Fruit fly (Drosophila melanogaster) whole organism, pupa: Measurements from ENCODE around the gene ND-75.

Source experiments
- CG10348 ChIP-seq: fragments of 200-800 bp; sonication (Bioruptor generic); IDR thresholded peaks from 2 replicates; pipeline ENCODE4 v1.3.6; 2022; ENCODE audit warnings: missing biosample characterization, missing genetic modification characterization
- CG12605 ChIP-seq: fragments of 200-800 bp; sonication (Bioruptor generic); IDR thresholded peaks from 2 replicates; pipeline ENCODE4 v1.3.6; 2022; ENCODE audit warnings: missing biosample characterization, missing genetic modification characterization
- CG13204 ChIP-seq: fragments of 200-800 bp; sonication (Bioruptor generic); optimal IDR thresholded peaks from 2 replicates; lab custom pipeline; 2018; ENCODE audit warnings: missing biosample characterization, mild to moderate bottlenecking, missing genetic modification characterization, moderate library complexity
- CG14655 ChIP-seq: fragments of 200-800 bp; sonication (Bioruptor generic); optimal IDR thresholded peaks from 3 replicates; lab custom pipeline; 2017; ENCODE audit warnings: mild to moderate bottlenecking, missing biosample characterization, missing genetic modification reagents, missing genetic modification characterization
- CG15710 ChIP-seq: fragments of 200-800 bp; sonication (Bioruptor generic); optimal IDR thresholded peaks from 2 replicates; lab custom pipeline; 2018; ENCODE audit warnings: missing biosample characterization, mild to moderate bottlenecking, missing genetic modification characterization, moderate library complexity
- CG17806 ChIP-seq: fragments of 200-800 bp; sonication (Bioruptor generic); optimal IDR thresholded peaks from 2 replicates; lab custom pipeline; 2018; ENCODE audit warnings: missing biosample characterization, mild to moderate bottlenecking, missing genetic modification characterization, moderate library complexity
- CG32121 ChIP-seq: fragments of 200-800 bp; sonication (Bioruptor generic); IDR thresholded peaks from 2 replicates; pipeline ENCODE4 v1.3.6; 2022; ENCODE audit warnings: missing biosample characterization, missing genetic modification characterization
- CG34367 ChIP-seq: fragments of 200-800 bp; sonication (Bioruptor generic); optimal IDR thresholded peaks from 2 replicates; lab custom pipeline; 2018; ENCODE audit warnings: missing biosample characterization, mild to moderate bottlenecking, missing genetic modification characterization
- CG4496 ChIP-seq: fragments of 200-800 bp; sonication (Bioruptor generic); IDR thresholded peaks from 3 replicates; pipeline ENCODE4 v1.3.6; 2022; ENCODE audit warnings: missing biosample characterization, missing genetic modification characterization
- CG8159 ChIP-seq: fragments of 200-800 bp; sonication (Bioruptor generic); optimal IDR thresholded peaks from 3 replicates; lab custom pipeline; 2018; ENCODE audit warnings: missing biosample characterization, mild to moderate bottlenecking, missing genetic modification characterization, moderate library complexity
- CG8301 ChIP-seq: fragments of 200-800 bp; sonication (Bioruptor generic); optimal IDR thresholded peaks from 2 replicates; lab custom pipeline; 2018; ENCODE audit warnings: missing biosample characterization, mild to moderate bottlenecking, missing genetic modification characterization
- CG9948 ChIP-seq: fragments of 200-800 bp; sonication (Bioruptor generic); optimal IDR thresholded peaks from 2 replicates; lab custom pipeline; 2018; ENCODE audit warnings: missing biosample characterization, mild to moderate bottlenecking, missing genetic modification characterization, moderate library complexity
- D1 ChIP-seq: fragments of 200-800 bp; sonication (Bioruptor generic); optimal IDR thresholded peaks from 2 replicates; lab custom pipeline; 2018; ENCODE audit warnings: missing biosample characterization, mild to moderate bottlenecking, missing genetic modification characterization, moderate library complexity
- EcR ChIP-seq: fragments of 200-800 bp; sonication (Bioruptor generic); optimal IDR thresholded peaks from 3 replicates; lab custom pipeline; 2019; ENCODE audit warnings: missing biosample characterization, missing genetic modification characterization, mild to moderate bottlenecking, moderate library complexity, missing genetic modification reagents
- Ets98B ChIP-seq: fragments of 200-800 bp; sonication (Bioruptor generic); IDR thresholded peaks from 2 replicates; pipeline ENCODE4 v1.3.6; 2022; ENCODE audit warnings: missing biosample characterization, missing genetic modification characterization
- Pif1A ChIP-seq: fragments of 200-800 bp; sonication (Bioruptor generic); optimal IDR thresholded peaks from 3 replicates; lab custom pipeline; 2016; ENCODE audit warnings: missing biosample characterization, missing genetic modification characterization
- Pif1B ChIP-seq: fragments of 200-800 bp; sonication (Bioruptor generic); optimal IDR thresholded peaks from 3 replicates; lab custom pipeline; 2016; ENCODE audit warnings: missing biosample characterization, missing genetic modification characterization
- Snoo ChIP-seq: fragments of 200-800 bp; sonication (Bioruptor generic); optimal IDR thresholded peaks from 3 replicates; lab custom pipeline; 2017; ENCODE audit warnings: missing biosample characterization, mild to moderate bottlenecking, missing genetic modification characterization, inconsistent platforms
- fd96Ca ChIP-seq: fragments of 200-800 bp; sonication (Bioruptor generic); IDR thresholded peaks from 3 replicates; pipeline ENCODE4 v1.3.6; 2022; ENCODE audit warnings: missing biosample characterization, missing genetic modification characterization
- gl ChIP-seq: fragments of 200-800 bp; sonication (Bioruptor generic); optimal IDR thresholded peaks from 2 replicates; lab custom pipeline; 2018; ENCODE audit warnings: missing biosample characterization, mild to moderate bottlenecking, missing genetic modification characterization
- rn ChIP-seq: fragments of 200-800 bp; sonication (Bioruptor generic); IDR thresholded peaks from 2 replicates; pipeline ENCODE4 v1.3.6; 2022; ENCODE audit warnings: missing biosample characterization, missing genetic modification characterization

ND-75 gene

DNA sequence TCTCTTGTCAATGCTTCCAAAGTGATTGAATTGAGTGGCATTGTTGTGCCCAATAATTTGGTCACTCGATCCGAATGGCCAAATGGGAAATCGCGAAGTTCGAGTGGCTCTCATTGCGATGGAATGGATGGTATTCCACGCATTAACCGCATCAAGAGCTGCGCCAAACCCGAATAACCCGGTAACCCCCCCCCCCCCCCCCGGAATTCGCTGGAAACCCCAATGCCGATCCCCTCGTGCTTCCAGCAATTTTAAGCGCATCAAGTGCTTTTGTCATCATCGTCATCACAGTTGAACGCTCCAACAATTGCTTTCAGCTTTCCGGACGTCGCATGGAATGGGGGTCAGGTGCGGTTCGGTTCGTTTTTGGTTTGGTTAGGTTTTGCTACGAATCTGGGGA is 44.9 kb downstream of the ND-75 start:
- no peak for TF ChIP-seq Pif1B (GFP tag; lab: Kevin White, UChicago)
- TF ChIP-seq CG32121 (GFP tag; lab: Robert Waterston, UW), result no peak
- TF ChIP-seq CG15710 (tag; lab: Kevin White, UChicago), result no peak
- TF ChIP-seq gl, result no peak
- no peak for TF ChIP-seq D1
- TF ChIP-seq rn (GFP tag; lab: Robert Waterston, UW), result no peak
- TF ChIP-seq Ets98B, result no peak
- TF ChIP-seq EcR (GFP tag; lab: Kevin White, UChicago), result no peak
- TF ChIP-seq CG14655 (GFP tag; lab: Kevin White, UChicago), result no peak
- TF ChIP-seq CG8301 (tag; lab: Kevin White, UChicago), result no peak
- TF ChIP-seq CG17806 (tag; lab: Kevin White, UChicago), result no peak
- TF ChIP-seq CG12605 (GFP tag; lab: Robert Waterston, UW), result no peak

DNA sequence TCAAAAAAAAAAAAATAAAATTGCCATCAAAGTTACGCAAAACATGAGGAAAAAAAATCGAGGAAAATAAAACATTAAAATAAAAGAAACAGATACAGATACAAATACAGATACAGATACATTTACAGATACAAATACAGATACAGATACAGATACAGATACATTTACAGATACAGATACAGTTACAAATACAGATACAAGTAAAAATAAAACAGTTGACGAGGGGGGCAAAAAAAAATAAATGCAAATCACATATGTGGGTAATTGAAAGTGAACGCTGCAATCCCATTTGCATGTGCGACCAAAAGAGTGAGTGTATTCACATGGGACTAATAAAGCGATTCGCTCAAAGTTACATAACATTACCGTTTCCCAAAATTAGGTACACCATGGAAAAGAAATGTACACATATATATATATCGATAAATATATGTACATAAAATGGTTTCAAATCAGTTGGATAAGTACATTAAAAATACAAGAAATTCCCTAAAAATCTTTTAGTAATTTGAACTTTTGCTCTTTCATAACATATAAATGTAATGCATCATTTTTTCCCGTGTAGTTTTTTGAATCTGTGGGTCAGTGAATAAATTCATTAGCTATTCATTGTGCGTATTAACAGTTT is 45.7 kb downstream of the ND-75 start:
- TF ChIP-seq D1 (no peak), CG34367 (tag; lab: Kevin White, UChicago) (no peak), CG14655 (GFP tag; lab: Kevin White, UChicago) (no peak), Ets98B (peak; percentile 27; the same call in 1 of the 2 replicates), CG15710 (tag; lab: Kevin White, UChicago) (peak; percentile 12), gl (no peak), EcR (GFP tag; lab: Kevin White, UChicago) (no peak), CG4496 (GFP tag; lab: Robert Waterston, UW) (peak; percentile 34; the same call in 1 of the 3 replicates), CG32121 (GFP tag; lab: Robert Waterston, UW) (no peak), CG13204 (no peak), Snoo (tag; lab: Kevin White, UChicago) (no peak), CG12605 (GFP tag; lab: Robert Waterston, UW) (peak; percentile 27; the same call in 1 of the 2 replicates), CG17806 (tag; lab: Kevin White, UChicago) (no peak), CG9948 (no peak), Pif1B (GFP tag; lab: Kevin White, UChicago) (no peak)

DNA sequence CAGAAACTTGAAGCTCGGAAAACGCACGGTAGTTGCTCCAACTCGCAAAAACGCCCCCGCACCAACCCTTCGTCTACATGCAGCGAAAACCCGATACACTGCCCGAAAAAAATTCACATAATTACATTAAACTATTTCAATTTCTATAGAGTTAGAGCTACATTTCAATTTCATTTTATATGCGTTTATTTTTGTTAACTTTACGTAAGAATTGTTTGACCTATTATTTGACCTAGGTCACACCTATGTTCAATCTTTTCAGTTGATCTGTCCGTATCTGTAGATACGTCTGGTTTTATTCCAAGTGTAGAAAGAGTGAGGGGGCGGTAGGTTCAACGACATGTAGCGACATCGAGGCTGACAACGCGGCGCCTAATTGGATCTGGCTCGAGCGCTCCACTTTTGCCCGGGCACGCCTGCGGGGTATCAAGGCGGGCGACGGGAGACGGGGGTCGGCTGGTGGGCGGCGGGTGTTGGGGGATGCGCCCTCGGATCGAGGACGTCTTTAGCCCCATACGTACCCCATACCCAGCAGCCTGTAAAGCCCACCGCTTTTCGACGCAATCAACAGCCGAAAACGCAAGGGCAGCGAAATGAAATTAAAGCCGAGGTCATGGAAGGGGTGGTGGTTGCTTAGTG is 48.6 kb downstream of the ND-75 start:
- TF ChIP-seq gl (no peak), Ets98B (peak; percentile 28; the same call in 1 of the 2 replicates), CG10348 (GFP tag; lab: Robert Waterston, UW) (no peak), rn (GFP tag; lab: Robert Waterston, UW) (no peak), CG34367 (tag; lab: Kevin White, UChicago) (no peak), CG4496 (GFP tag; lab: Robert Waterston, UW) (peak; percentile 46; the same call in 2 of the 3 replicates), CG13204 (no peak), CG8159 (tag; lab: Kevin White, UChicago) (peak; percentile 37), CG15710 (tag; lab: Kevin White, UChicago) (peak; percentile 25), fd96Ca (GFP tag; lab: Robert Waterston, UW) (no peak; the same call in 2 of the 3 replicates), Snoo (tag; lab: Kevin White, UChicago) (no peak), CG32121 (GFP tag; lab: Robert Waterston, UW) (no peak), EcR (GFP tag; lab: Kevin White, UChicago) (peak; percentile 73), CG8301 (tag; lab: Kevin White, UChicago) (peak; percentile 20), CG12605 (GFP tag; lab: Robert Waterston, UW) (no peak), Pif1B (GFP tag; lab: Kevin White, UChicago) (no peak), Pif1A (GFP tag; lab: Kevin White, UChicago) (peak; percentile 23), CG9948 (peak; percentile 19), CG14655 (GFP tag; lab: Kevin White, UChicago) (peak; percentile 47), D1 (no peak), CG17806 (tag; lab: Kevin White, UChicago) (peak; percentile 29)

DNA sequence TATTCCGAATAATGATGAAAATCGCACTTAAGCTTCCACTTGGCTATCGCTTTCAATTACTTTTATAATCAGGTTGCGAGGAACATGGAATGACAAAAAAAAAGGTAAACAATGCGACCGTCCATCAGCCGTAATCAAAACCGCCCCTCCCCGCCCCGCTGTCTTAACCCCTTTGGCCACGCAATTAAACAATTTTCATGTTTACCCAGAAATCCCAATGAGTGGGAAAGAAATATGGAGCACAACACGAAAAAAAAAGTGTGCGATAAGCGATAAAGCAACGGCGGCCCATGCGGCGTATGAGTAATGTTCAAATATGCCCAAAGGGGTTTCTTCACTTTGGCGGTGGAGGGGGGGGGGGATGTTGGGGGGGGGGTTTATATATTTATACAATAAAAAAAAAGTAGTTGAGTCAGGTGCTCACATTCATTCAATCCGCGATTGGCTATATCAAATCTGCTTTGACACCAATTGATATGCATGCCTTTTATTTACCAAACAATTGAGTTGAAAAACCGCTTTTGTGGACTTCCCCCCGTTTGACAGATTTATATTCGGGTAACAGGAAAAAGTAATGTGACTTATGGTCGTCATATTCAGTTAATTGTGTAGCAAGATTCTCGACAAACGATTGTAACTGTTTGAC is 52.4 kb downstream of the ND-75 start:
- no peak for TF ChIP-seq EcR (GFP tag; lab: Kevin White, UChicago)
- no peak for TF ChIP-seq Ets98B
- TF ChIP-seq CG17806 (tag; lab: Kevin White, UChicago), result no peak
- TF ChIP-seq CG13204, result no peak
- no peak for TF ChIP-seq rn (GFP tag; lab: Robert Waterston, UW)
- 0 out of 3 replicates have a peak, but pooled peaks have one; percentile 11 for TF ChIP-seq fd96Ca (GFP tag; lab: Robert Waterston, UW)
